Fruit fly (Drosophila melanogaster): Measurements from ENCODE around the gene CG32270.
A peak's percentile ranks its signal among the peaks of the same experiment; 100 is the strongest.

CG32270 gene

DNA sequence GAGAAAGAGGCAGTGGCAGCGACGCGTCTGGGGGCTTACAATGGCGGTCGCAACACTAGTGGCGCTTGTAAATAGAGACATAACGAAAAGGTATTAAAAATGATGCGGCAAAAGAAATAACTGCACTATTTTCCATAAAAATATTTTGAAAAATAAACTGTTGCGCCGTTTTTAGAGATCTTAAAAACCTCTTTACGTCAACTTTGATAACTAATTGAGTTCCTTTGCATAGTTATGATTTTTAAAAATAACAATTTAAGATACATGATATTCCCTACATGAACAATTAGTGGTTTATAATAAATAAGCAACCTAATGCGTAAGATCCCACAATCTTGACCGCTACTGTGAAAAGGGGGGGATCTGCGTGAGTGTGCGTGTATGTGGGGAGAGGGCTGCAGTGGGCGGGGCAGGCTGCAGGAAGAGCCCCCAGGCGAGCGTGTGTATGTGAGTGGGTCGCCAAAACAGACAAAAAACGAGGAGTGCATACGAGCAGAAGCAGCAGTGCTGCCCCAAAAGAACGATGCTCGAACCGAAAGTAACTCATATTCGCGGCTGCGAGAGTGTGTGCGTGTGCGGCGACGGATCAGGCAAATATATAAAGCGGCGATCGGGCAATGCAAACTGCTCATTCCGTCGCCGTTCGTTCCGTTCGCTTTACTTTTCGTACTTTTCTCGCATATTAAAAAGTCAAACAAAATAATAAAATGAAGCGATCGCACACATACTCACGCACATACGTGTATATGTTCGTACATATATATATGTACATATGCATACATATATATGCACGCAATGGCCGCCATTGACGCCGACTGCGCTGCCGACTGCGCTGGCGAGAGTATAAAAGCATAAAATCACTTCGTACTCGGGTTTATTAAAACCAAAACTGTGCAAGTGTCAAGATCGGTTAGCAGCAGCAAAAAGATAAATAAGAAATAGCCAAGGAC lies 40.2 kb upstream of the CG32270 start (continued):
- TF ChIP-seq CG4854 (GFP tag; optimal IDR thresholded peaks at IDR 0.05) = no peak
- no peak for TF ChIP-seq CG13296 (GFP tag; optimal IDR thresholded peaks at IDR 0.05)
- TF ChIP-seq CG14014 (GFP tag; IDR thresholded peaks at IDR 0.05) = no peak
- no peak for TF ChIP-seq C15 (GFP tag; IDR thresholded peaks at IDR 0.05)
- no peak for TF ChIP-seq CG17568 (GFP tag; optimal IDR thresholded peaks at IDR 0.05)
- peak; percentile 2 for TF ChIP-seq Hmx (GFP tag; optimal IDR thresholded peaks at IDR 0.05)
- TF ChIP-seq Myb (GFP tag; optimal IDR thresholded peaks at IDR 0.05) = no peak
- TF ChIP-seq CG6175 (GFP tag; IDR thresholded peaks at IDR 0.05) = no peak
- peak; percentile 46 for TF ChIP-seq CG10209 (GFP tag; optimal IDR thresholded peaks at IDR 0.05)
- no peak for TF ChIP-seq Gsc (GFP tag; IDR thresholded peaks at IDR 0.05)
- TF ChIP-seq Vsx1 (GFP tag; optimal IDR thresholded peaks at IDR 0.05) = peak; percentile 7
- no peak for TF ChIP-seq Awh (GFP tag; IDR thresholded peaks at IDR 0.05)
- TF ChIP-seq Elba2 (GFP tag; optimal IDR thresholded peaks at IDR 0.05) = no peak
- no peak for TF ChIP-seq repo (GFP tag; optimal IDR thresholded peaks at IDR 0.05)
- TF ChIP-seq HLH3B (GFP tag; IDR thresholded peaks at IDR 0.05) = no peak
- peak; percentile 9 for TF ChIP-seq CG18476 (GFP tag; optimal IDR thresholded peaks at IDR 0.05)
- no peak for TF ChIP-seq CG6791 (GFP tag; IDR thresholded peaks at IDR 0.05; ENCODE audit: partially characterized antibody)
- 0 out of 2 replicates have a peak, but pooled peaks have one; percentile 4 for TF ChIP-seq ap (GFP tag; IDR thresholded peaks at IDR 0.05)
- TF ChIP-seq sens-2 (GFP tag; IDR thresholded peaks at IDR 0.05) = no peak
- peak; percentile 56 for TF ChIP-seq phol (tag; optimal IDR thresholded peaks at IDR 0.05)
- no peak for TF ChIP-seq gro (GFP tag; optimal IDR thresholded peaks at IDR 0.05)
- no peak for TF ChIP-seq hkb (optimal IDR thresholded peaks at IDR 0.05)
- TF ChIP-seq hkb (GFP tag; IDR thresholded peaks at IDR 0.05) = peak; percentile 54; the same call in 1 of the 2 replicates
- TF ChIP-seq ranshi (GFP tag; IDR thresholded peaks at IDR 0.05) = no peak
- TF ChIP-seq CG34376 (GFP tag; optimal IDR thresholded peaks at IDR 0.05) = no peak
- TF ChIP-seq shn (GFP tag; optimal IDR thresholded peaks at IDR 0.05) = no peak
- TF ChIP-seq Aef1 (GFP tag; IDR thresholded peaks at IDR 0.05) = no peak
- TF ChIP-seq org-1 (GFP tag; optimal IDR thresholded peaks at IDR 0.05) = no peak
- TF ChIP-seq CG7786 (GFP tag; optimal IDR thresholded peaks at IDR 0.05) = peak; percentile 25
- TF ChIP-seq Lpt (GFP tag; optimal IDR thresholded peaks at IDR 0.05) = no peak
- peak; percentile 22 for TF ChIP-seq Adf1 (GFP tag; IDR thresholded peaks at IDR 0.05)
- TF ChIP-seq insv (GFP tag; optimal IDR thresholded peaks at IDR 0.05) = no peak
- TF ChIP-seq lbe (GFP tag; optimal IDR thresholded peaks at IDR 0.05) = peak; percentile 96

DNA sequence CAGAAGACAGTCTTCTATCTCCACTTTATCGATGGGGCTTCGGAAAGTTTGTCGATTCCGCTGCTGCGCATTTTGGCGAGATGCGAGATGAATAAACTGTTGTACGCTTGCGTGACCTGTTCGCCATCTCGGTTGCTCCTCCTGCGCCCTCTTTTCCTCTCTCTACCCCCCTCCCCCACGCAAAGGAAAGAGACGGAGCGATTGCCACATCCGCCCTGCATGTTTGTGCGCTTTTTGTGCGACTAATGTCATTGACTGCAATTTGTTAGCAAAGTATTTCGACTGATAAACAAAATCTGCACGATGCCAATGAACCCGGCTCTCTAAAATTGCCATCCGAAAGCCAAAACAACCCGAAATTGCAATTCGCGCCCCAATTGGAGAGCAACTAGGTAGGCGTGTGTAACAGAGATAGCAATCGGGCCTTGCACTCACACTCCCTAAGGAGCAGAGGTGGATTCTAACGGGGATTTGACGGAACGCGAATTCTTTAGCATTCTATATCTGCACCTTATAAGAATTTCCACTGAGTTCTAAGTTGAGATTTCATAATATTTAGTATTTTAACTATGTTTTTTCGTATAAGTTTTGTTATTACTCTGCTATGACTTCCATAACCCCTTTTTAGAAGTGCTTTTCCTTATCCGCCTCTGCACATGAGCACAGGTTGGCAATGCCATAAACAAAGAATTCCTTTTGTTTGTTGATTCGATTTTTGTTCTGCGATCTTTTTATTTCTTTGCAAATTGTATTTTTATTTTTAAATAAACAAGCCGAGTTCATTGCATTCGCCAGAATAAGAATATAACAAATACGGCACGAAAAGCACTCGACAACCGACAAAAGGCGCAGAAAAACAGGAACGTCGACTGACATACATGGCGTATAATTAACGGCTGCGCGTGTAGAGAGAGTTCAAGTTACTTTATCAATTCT lies 38.6 kb upstream of the CG32270 start, which contains the start of gene CG43389:
Gene CG43389, plus strand, starts transcription at position 886 of the 936 bp plus-strand sequence.
- no peak for TF ChIP-seq Lpt (GFP tag; optimal IDR thresholded peaks at IDR 0.05)
- no peak for TF ChIP-seq CG17802 (tag; optimal IDR thresholded peaks at IDR 0.05)
- TF ChIP-seq Drgx (GFP tag; IDR thresholded peaks at IDR 0.05) = peak; percentile 61; the same call in 1 of the 2 replicates
- peak in 1 of 2 experiments; percentile 69 for TF ChIP-seq bsh (GFP tag; optimal IDR thresholded peaks at IDR 0.05)
- peak; percentile 99 for TF ChIP-seq corto (GFP tag; optimal IDR thresholded peaks at IDR 0.05)
- no peak for TF ChIP-seq CG8478 (optimal IDR thresholded peaks at IDR 0.05)
- TF ChIP-seq CG5180 (GFP tag; optimal IDR thresholded peaks at IDR 0.05) = no peak
- no peak for TF ChIP-seq aop (GFP tag; IDR thresholded peaks at IDR 0.05)
- TF ChIP-seq Max (GFP tag; optimal IDR thresholded peaks at IDR 0.05) = no peak
- TF ChIP-seq BtbVII (GFP tag; optimal IDR thresholded peaks at IDR 0.05) = no peak
- no peak for TF ChIP-seq ems (GFP tag; optimal IDR thresholded peaks at IDR 0.05)
- peak; percentile 22 for TF ChIP-seq sens (GFP tag)
- TF ChIP-seq ara (GFP tag; IDR thresholded peaks at IDR 0.05) = no peak
- TF ChIP-seq Dp (GFP tag; optimal IDR thresholded peaks at IDR 0.05) = no peak
- TF ChIP-seq insv (GFP tag; optimal IDR thresholded peaks at IDR 0.05) = no peak
- TF ChIP-seq wek (GFP tag; optimal IDR thresholded peaks at IDR 0.05) = no peak
- no peak for TF ChIP-seq pita (GFP tag; optimal IDR thresholded peaks at IDR 0.05)
- TF ChIP-seq crc (GFP tag; optimal IDR thresholded peaks at IDR 0.05) = no peak
